Worm (Caenorhabditis elegans): ENCODE measurements around the gene Y53F4B.25.

DNA sequence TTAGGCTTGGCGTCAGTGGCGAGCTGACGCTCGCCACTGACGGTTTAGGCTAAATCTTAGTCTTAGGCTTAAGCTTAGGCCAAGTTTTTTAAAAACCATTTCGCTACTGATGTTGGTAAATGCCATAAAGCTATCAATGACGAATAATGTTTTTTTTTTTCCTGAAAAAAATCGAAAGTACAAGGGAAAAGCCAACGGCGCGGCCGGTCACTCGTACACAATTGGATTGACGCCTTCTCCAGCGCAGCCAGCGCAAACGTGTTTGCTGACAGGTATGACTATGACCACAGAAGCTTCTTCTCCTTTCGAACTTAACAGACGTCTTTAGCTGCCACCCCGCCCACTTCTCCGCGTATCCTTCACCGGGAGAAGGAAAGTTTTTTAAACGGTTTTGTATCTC, 9.6 kb downstream of the Y53F4B.25 start, which contains the start of gene Y53F4B.27:
- no peak for TF ChIP-seq flt-1 (GFP tag; IDR thresholded peaks at IDR 0.05)
- TF ChIP-seq ztf-29 (GFP tag; IDR thresholded peaks at IDR 0.05) = no peak
- no peak for TF ChIP-seq klf-2 (GFP tag; conservative IDR thresholded peaks at IDR 0.05)
- no peak for TF ChIP-seq med-1 (GFP tag; optimal IDR thresholded peaks at IDR 0.05; ENCODE audit: insufficient read depth)
- TF ChIP-seq ref-1 (GFP tag; conservative IDR thresholded peaks at IDR 0.05) = no peak
- TF ChIP-seq ztf-23 (GFP tag; IDR thresholded peaks at IDR 0.05) = no peak
- no peak for TF ChIP-seq tab-1 (GFP tag; IDR thresholded peaks at IDR 0.05)
